Fruit fly (Drosophila melanogaster) Kc167 (cell line): ENCODE data around the gene NK7.1.

ENCODE experiments used
- Myc ChIP-seq: fragments of >200 bp; optimal IDR thresholded peaks from 2 replicates; lab custom pipeline; 2017; ENCODE audit warnings: missing external identifiers
- Sin3A ChIP-seq: fragments of >200 bp; optimal IDR thresholded peaks from 2 replicates; lab custom pipeline; 2018; ENCODE audit warnings: missing external identifiers
- h ChIP-seq: fragments of >200 bp; optimal IDR thresholded peaks from 3 replicates; lab custom pipeline; 2018; ENCODE audit warnings: missing external identifiers
- insv ChIP-seq: fragments of >200 bp; optimal IDR thresholded peaks from 3 replicates; lab custom pipeline; 2018; ENCODE audit warnings: missing external identifiers
- psq ChIP-seq: fragments of >200 bp; optimal IDR thresholded peaks from 2 replicates; lab custom pipeline; 2017; ENCODE audit warnings: missing external identifiers
- ttk ChIP-seq: sonication (Bioruptor generic); optimal IDR thresholded peaks from 2 replicates; lab custom pipeline; 2017; ENCODE audit warnings: missing external identifiers

DNA sequence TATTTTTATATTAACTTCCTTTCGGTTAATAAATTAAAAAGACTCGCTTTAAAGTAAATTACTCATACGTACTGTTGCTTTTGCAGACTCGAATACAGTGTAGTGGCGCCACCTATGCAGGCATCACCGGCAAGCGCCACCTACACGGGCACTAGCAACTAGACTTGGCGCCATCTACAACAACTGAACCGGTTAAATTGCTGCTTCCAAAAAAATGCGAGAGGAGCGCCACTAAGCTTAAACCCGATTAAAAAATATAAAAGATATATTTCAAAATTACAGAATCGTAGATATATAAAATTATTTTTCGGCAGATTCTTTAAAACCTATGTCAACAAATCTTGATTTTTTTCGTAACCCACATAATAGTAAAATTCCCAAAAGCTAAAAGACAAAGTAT lies 18.5 kb upstream of the NK7.1 start:
- TF ChIP-seq Myc (lab: Kevin White, UChicago) (no peak), h (lab: Kevin White, UChicago) (no peak), Sin3A (lab: Kevin White, UChicago) (no peak), psq (no peak), insv (no peak), ttk (lab: Kevin White, UChicago) (no peak)
